Fruit fly (Drosophila melanogaster): ENCODE measurements around the gene TfAP-2.

Gene TfAP-2

dm6 chr3L:21652124-21652523 is 65.5 kb downstream of the TfAP-2 start:
- no peak for TF ChIP-seq CG8478 (optimal IDR thresholded peaks at IDR 0.05)
- TF ChIP-seq Dll (optimal IDR thresholded peaks at IDR 0.05): no peak
- TF ChIP-seq usp (GFP tag; optimal IDR thresholded peaks at IDR 0.05): no peak
- no peak for TF ChIP-seq psq (optimal IDR thresholded peaks at IDR 0.05)
- no peak for TF ChIP-seq EcR (GFP tag; optimal IDR thresholded peaks at IDR 0.05)
- TF ChIP-seq pan (optimal IDR thresholded peaks at IDR 0.05): no peak

- no peak for TF ChIP-seq Dll (optimal IDR thresholded peaks at IDR 0.05)
- TF ChIP-seq psq (optimal IDR thresholded peaks at IDR 0.05): no peak
- TF ChIP-seq pan (optimal IDR thresholded peaks at IDR 0.05): no peak
- no peak for TF ChIP-seq EcR (GFP tag; optimal IDR thresholded peaks at IDR 0.05)
- no peak for TF ChIP-seq usp (GFP tag; optimal IDR thresholded peaks at IDR 0.05)
- TF ChIP-seq CG8478 (optimal IDR thresholded peaks at IDR 0.05): no peak
Measured at dm6 chr3L:21652768-21653167, 66.1 kb downstream of the TfAP-2 start.
